Fruit fly (Drosophila melanogaster): ENCODE data around the gene Archease.

Archease gene

dm6 chr3R:21641517-21642137 is 21.1 kb downstream of the Archease start (continued):
- TF ChIP-seq Hr78 (GFP tag; optimal IDR thresholded peaks at IDR 0.05): no peak
- no peak for TF ChIP-seq HLH54F (GFP tag; optimal IDR thresholded peaks at IDR 0.05)
- TF ChIP-seq CG5245 (GFP tag; optimal IDR thresholded peaks at IDR 0.05): peak; percentile 35
- TF ChIP-seq knrl (GFP tag; IDR thresholded peaks at IDR 0.05; ENCODE audit: partially characterized antibody): no peak
- TF ChIP-seq CG3726 (GFP tag; IDR thresholded peaks at IDR 0.05): no peak
- TF ChIP-seq CG15011 (GFP tag; optimal IDR thresholded peaks at IDR 0.05): peak; percentile 45
- TF ChIP-seq az2 (GFP tag; optimal IDR thresholded peaks at IDR 0.05): peak; percentile 56
- TF ChIP-seq D19B (GFP tag; optimal IDR thresholded peaks at IDR 0.05): no peak
- TF ChIP-seq CG12942 (GFP tag; optimal IDR thresholded peaks at IDR 0.05): no peak
- TF ChIP-seq HmgD (GFP tag; optimal IDR thresholded peaks at IDR 0.05): no peak
- no peak for TF ChIP-seq CrebB (tag; optimal IDR thresholded peaks at IDR 0.05)
- peak; percentile 72 for TF ChIP-seq CG6689 (GFP tag; IDR thresholded peaks at IDR 0.05)
- no peak for TF ChIP-seq gsb (GFP tag; IDR thresholded peaks at IDR 0.05)
- no peak for TF ChIP-seq NK7.1 (GFP tag; optimal IDR thresholded peaks at IDR 0.05)
- TF ChIP-seq CG11696 (GFP tag; IDR thresholded peaks at IDR 0.05): 0 out of 2 replicates have a peak, but pooled peaks have one; percentile 9
- no peak for TF ChIP-seq mirr (GFP tag; optimal IDR thresholded peaks at IDR 0.05)
- no peak for TF ChIP-seq Dfd (GFP tag; optimal IDR thresholded peaks at IDR 0.05)
- no peak for TF ChIP-seq CG10431 (GFP tag; optimal IDR thresholded peaks at IDR 0.05)
- peak; percentile 68 for TF ChIP-seq croc (GFP tag; conservative IDR thresholded peaks at IDR 0.05)
- TF ChIP-seq CG5953 (GFP tag; IDR thresholded peaks at IDR 0.05): no peak
- no peak for TF ChIP-seq CG11247 (GFP tag; IDR thresholded peaks at IDR 0.05)
- no peak for TF ChIP-seq CG3995 (GFP tag; optimal IDR thresholded peaks at IDR 0.05)
- TF ChIP-seq Dip2 (GFP tag; IDR thresholded peaks at IDR 0.05): no peak
- TF ChIP-seq Ets97D (GFP tag; optimal IDR thresholded peaks at IDR 0.05): no peak
- no peak for TF ChIP-seq zen2 (GFP tag; IDR thresholded peaks at IDR 0.05; ENCODE audit: partially characterized antibody)
- TF ChIP-seq stwl (tag; optimal IDR thresholded peaks at IDR 0.05): peak; percentile 47
- TF ChIP-seq fd102C (GFP tag; optimal IDR thresholded peaks at IDR 0.05): peak; percentile 86
- peak; percentile 70 for TF ChIP-seq D19A (tag; optimal IDR thresholded peaks at IDR 0.05)
- TF ChIP-seq emc (GFP tag; optimal IDR thresholded peaks at IDR 0.05): no peak
- peak; percentile 8 for TF ChIP-seq bcd (GFP tag; optimal IDR thresholded peaks at IDR 0.05)
- TF ChIP-seq gcm2 (GFP tag; optimal IDR thresholded peaks at IDR 0.05): no peak
- TF ChIP-seq Dad (GFP tag; optimal IDR thresholded peaks at IDR 0.05): no peak
- no peak for TF ChIP-seq Fer2 (tag; optimal IDR thresholded peaks at IDR 0.05)
- peak; percentile 64 for TF ChIP-seq Chrac-16 (GFP tag; optimal IDR thresholded peaks at IDR 0.05)
- peak; percentile 0 for TF ChIP-seq PHDP (tag; optimal IDR thresholded peaks at IDR 0.05)
- peak; percentile 19 for TF ChIP-seq Mad (GFP tag; optimal IDR thresholded peaks at IDR 0.05)
- peak; percentile 37 for TF ChIP-seq trh (GFP tag; optimal IDR thresholded peaks at IDR 0.05)
- peak; percentile 40 for TF ChIP-seq CG12104 (GFP tag; optimal IDR thresholded peaks at IDR 0.05)
- no peak for TF ChIP-seq Scr (GFP tag; IDR thresholded peaks at IDR 0.05; ENCODE audit: partially characterized antibody)
- TF ChIP-seq abd-A (tag; optimal IDR thresholded peaks at IDR 0.05): no peak
- peak; percentile 53 for TF ChIP-seq CG17328 (GFP tag; IDR thresholded peaks at IDR 0.05)
- peak; percentile 95 for TF ChIP-seq sens (GFP tag)
- no peak for TF ChIP-seq Bgb (GFP tag; IDR thresholded peaks at IDR 0.05; ENCODE audit: partially characterized antibody)
- TF ChIP-seq Hr51 (GFP tag; optimal IDR thresholded peaks at IDR 0.05): peak; percentile 20 to 34
- TF ChIP-seq ranshi (GFP tag; IDR thresholded peaks at IDR 0.05): no peak
- no peak for TF ChIP-seq gfzf (GFP tag; optimal IDR thresholded peaks at IDR 0.05)
- TF ChIP-seq Bteb2 (GFP tag; optimal IDR thresholded peaks at IDR 0.05): no peak
- TF ChIP-seq CG8388 (GFP tag; optimal IDR thresholded peaks at IDR 0.05): peak; percentile 67
- TF ChIP-seq pros (GFP tag; optimal IDR thresholded peaks at IDR 0.05): no peak
- peak; percentile 20 for TF ChIP-seq CG3407 (GFP tag; optimal IDR thresholded peaks at IDR 0.05)
- TF ChIP-seq Tbp (GFP tag; optimal IDR thresholded peaks at IDR 0.05): no peak
